ENCODE assay signal across 2 worm cellular contexts in the genomic region with DNA sequence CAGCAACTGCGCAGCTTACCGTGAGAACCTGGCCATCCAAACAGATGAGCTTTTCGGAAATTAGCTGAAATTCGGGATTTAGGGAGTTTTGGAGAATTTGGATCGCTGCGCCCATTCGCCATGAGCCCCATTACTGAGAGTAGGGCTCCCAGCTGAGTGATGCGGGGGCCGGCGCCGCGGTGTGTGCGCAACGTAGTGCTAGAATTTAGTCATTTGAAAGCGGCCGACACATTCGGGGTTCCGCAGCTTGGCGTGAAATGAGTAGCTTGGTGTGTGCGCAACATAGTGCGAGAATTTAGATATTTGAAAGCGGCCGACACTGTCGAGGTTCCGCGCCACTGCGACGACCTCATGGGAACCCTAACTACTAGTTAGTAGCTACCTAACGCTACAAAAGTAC.
TF ChIP-seq lines count a peak whose summit lies in the region.

No protein-coding gene starts in this region.

TF ChIP-seq in whole organism, L4 larva, 104 proteins besides CTCF, POLR2A, EP300 and RAD21:
- peak; percentile 93 for TF ChIP-seq snpc-1.2 (GFP tag; IDR thresholded peaks at IDR 0.05; lab: Robert Waterston, UW)
- TF ChIP-seq lsy-2 (tag; optimal IDR thresholded peaks at IDR 0.05; lab: Kevin White, UChicago), result no peak

TF ChIP-seq in whole organism, young adult, 124 proteins besides CTCF, POLR2A, EP300 and RAD21:
- TF ChIP-seq egrh-3 (GFP tag; IDR thresholded peaks at IDR 0.05; lab: Robert Waterston, UW) (no peak), lin-26 (GFP tag; IDR thresholded peaks at IDR 0.05; lab: Robert Waterston, UW) (0 out of 2 replicates have a peak, but pooled peaks have one; percentile 52), attf-6 (GFP tag; IDR thresholded peaks at IDR 0.05; lab: Robert Waterston, UW) (peak; percentile 77), pbrm-1 (GFP tag; IDR thresholded peaks at IDR 0.05; lab: Robert Waterston, UW) (no peak), snpc-4 (GFP tag; optimal IDR thresholded peaks at IDR 0.05; lab: Kevin White, UChicago) (no peak), snpc-4 (tag; optimal IDR thresholded peaks at IDR 0.05; lab: Kevin White, UChicago) (peak in 2 of 4 experiments; percentile 21 to 91), zfh-2 (GFP tag; conservative IDR thresholded peaks at IDR 0.05; lab: Robert Waterston, UW) (peak; percentile 65), snpc-1.1 (tag; optimal IDR thresholded peaks at IDR 0.05; lab: Kevin White, UChicago; ENCODE audit: insufficient read depth) (peak; percentile 41), egl-18 (GFP tag; IDR thresholded peaks at IDR 0.05; lab: Robert Waterston, UW) (0 out of 2 replicates have a peak, but pooled peaks have one; percentile 12), pha-4 (tag; optimal IDR thresholded peaks at IDR 0.05; lab: Kevin White, UChicago) (no peak), B0336.3 (GFP tag; IDR thresholded peaks at IDR 0.05; lab: Robert Waterston, UW) (no peak), F52B5.7 (tag; optimal IDR thresholded peaks at IDR 0.05; lab: Kevin White, UChicago) (no peak), dox-1 (GFP tag; IDR thresholded peaks at IDR 0.05; lab: Robert Waterston, UW) (0 out of 2 replicates have a peak, but pooled peaks have one; percentile 10)
